Worm (Caenorhabditis elegans): ENCODE data around the gene dhs-11.

- TF ChIP-seq ztf-22 (GFP tag; optimal IDR thresholded peaks at IDR 0.05) = no peak
- no peak for TF ChIP-seq Y95B8A.8 (GFP tag; IDR thresholded peaks at IDR 0.05)
- no peak for TF ChIP-seq efl-1 (GFP tag; optimal IDR thresholded peaks at IDR 0.05)
- no peak for TF ChIP-seq mel-28 (tag; optimal IDR thresholded peaks at IDR 0.05; ENCODE audit: borderline replicate concordance)
- TF ChIP-seq ztf-6 (GFP tag; IDR thresholded peaks at IDR 0.05) = no peak
- TF ChIP-seq C06A6.2 (GFP tag; conservative IDR thresholded peaks at IDR 0.05) = no peak
These were observed 29.2 kb upstream of the dhs-11 start for ce11 chrIII:10671894-10672293.
